Fruit fly (Drosophila melanogaster) whole organism, wandering third instar larva: ENCODE data around the gene CG46308.

Experiments
- Abd-B ChIP-seq: fragments of >200 bp; optimal IDR thresholded peaks from 2 replicates; lab custom pipeline; 2017; ENCODE audit warnings: missing biosample characterization, missing genetic modification characterization
- CG9705 ChIP-seq: fragments of 200-800 bp; sonication (Bioruptor generic); optimal IDR thresholded peaks from 2 replicates; lab custom pipeline; 2018; ENCODE audit warnings: missing biosample characterization, mild to moderate bottlenecking, missing genetic modification characterization
- CrebA ChIP-seq: fragments of 200-800 bp; sonication (Bioruptor generic); optimal IDR thresholded peaks from 2 replicates; lab custom pipeline; 2016; ENCODE audit warnings: missing biosample characterization, mild to moderate bottlenecking, missing genetic modification characterization, borderline replicate concordance
- Dif ChIP-seq: fragments of 200-275, 200-300 bp; sonication (Bioruptor generic); optimal IDR thresholded peaks from 2 replicates; lab custom pipeline; 2018; ENCODE audit warnings: missing biosample characterization, missing genetic modification characterization; ENCODE audit not compliant: partially characterized antibody
- GATAd ChIP-seq: sonication (Bioruptor generic); optimal IDR thresholded peaks from 2 replicates; lab custom pipeline; 2016; ENCODE audit warnings: missing biosample characterization, missing genetic modification characterization
- HLH106 ChIP-seq: fragments of 200-800 bp; optimal IDR thresholded peaks from 3 replicates; lab custom pipeline; 2019; ENCODE audit warnings: missing biosample characterization, mild to moderate bottlenecking, missing genetic modification characterization, moderate library complexity
- Hnf4 ChIP-seq: fragments of 200-800 bp; sonication (Bioruptor generic); optimal IDR thresholded peaks from 2 replicates; lab custom pipeline; 2016; ENCODE audit warnings: missing biosample characterization, mild to moderate bottlenecking, missing genetic modification characterization
- Hr83 ChIP-seq: fragments of 200-300 bp; sonication (Bioruptor generic); optimal IDR thresholded peaks from 2 replicates; lab custom pipeline; 2016; ENCODE audit warnings: missing biosample characterization, mild to moderate bottlenecking, missing genetic modification characterization, moderate library complexity; ENCODE audit not compliant: poor library complexity, severe bottlenecking
- Jra ChIP-seq: sonication (Bioruptor generic); optimal IDR thresholded peaks from 2 replicates; lab custom pipeline; 2016; ENCODE audit warnings: missing biosample characterization, missing genetic modification characterization
- Rel ChIP-seq, 2 experiments: fragments of 200-800 bp; sonication (Bioruptor generic) in 1 of 2; optimal IDR thresholded peaks; 2 replicates in 1 of 2; 3 replicates in 1 of 2; lab custom pipeline; 2016 to 2019; ENCODE audit warnings: mild to moderate bottlenecking in 2 of 2, missing biosample characterization in 2 of 2, missing genetic modification characterization in 2 of 2, moderate library complexity in 1 of 2
- Sp1 ChIP-seq: fragments of 200-800 bp; sonication (Bioruptor generic); optimal IDR thresholded peaks from 3 replicates; lab custom pipeline; 2019; ENCODE audit warnings: missing biosample characterization, mild to moderate bottlenecking, missing genetic modification characterization, moderate library complexity
- Vsx2 ChIP-seq: fragments of 200-300, 225-300 bp; sonication (Bioruptor generic); optimal IDR thresholded peaks from 2 replicates; lab custom pipeline; 2018; ENCODE audit warnings: missing biosample characterization, missing genetic modification characterization; ENCODE audit not compliant: partially characterized antibody
- br ChIP-seq: fragments of 200-800 bp; sonication (Bioruptor generic); optimal IDR thresholded peaks from 2 replicates; lab custom pipeline; 2016; ENCODE audit warnings: missing biosample characterization, missing genetic modification characterization
- dl ChIP-seq, 2 experiments: fragments of 175-275, 200-275 bp in 1 of 2; fragments of 200-275 bp in 1 of 2; sonication (Bioruptor generic); optimal IDR thresholded peaks; lab custom pipeline; 2018; ENCODE audit warnings: mild to moderate bottlenecking in 2 of 2, missing biosample characterization in 2 of 2, missing genetic modification characterization in 2 of 2, moderate library complexity in 2 of 2; ENCODE audit not compliant: partially characterized antibody in 2 of 2, insufficient read depth in 1 of 2
- dmrt93B ChIP-seq: fragments of 200-800 bp; sonication (Bioruptor generic); optimal IDR thresholded peaks from 2 replicates; lab custom pipeline; 2018; ENCODE audit warnings: missing biosample characterization, mild to moderate bottlenecking, missing genetic modification characterization
- ey ChIP-seq: fragments of 200-800 bp; sonication (Bioruptor generic); optimal IDR thresholded peaks from 2 replicates; lab custom pipeline; 2016; ENCODE audit warnings: missing biosample characterization, missing genetic modification characterization
- foxo ChIP-seq, 2 experiments: fragments of 200-800 bp; sonication (Bioruptor generic); optimal IDR thresholded peaks; 2 replicates in 1 of 2; 3 replicates in 1 of 2; lab custom pipeline; 2016 to 2017; ENCODE audit warnings: missing biosample characterization in 2 of 2, missing genetic modification characterization in 2 of 2
- h ChIP-seq: fragments of 200-800 bp; sonication (Bioruptor generic); optimal IDR thresholded peaks from 3 replicates; lab custom pipeline; 2016; ENCODE audit warnings: missing biosample characterization, mild to moderate bottlenecking, missing genetic modification characterization
- jim ChIP-seq: fragments of 175-275, 200-325 bp; sonication (Bioruptor generic); optimal IDR thresholded peaks from 2 replicates; lab custom pipeline; 2016; ENCODE audit warnings: missing biosample characterization, mild to moderate bottlenecking, missing genetic modification characterization
- lola ChIP-seq: fragments of >200 bp; optimal IDR thresholded peaks from 2 replicates; lab custom pipeline; 2017; ENCODE audit warnings: missing biosample characterization, missing genetic modification characterization
- psq ChIP-seq: fragments of 200-800 bp; sonication (Bioruptor generic); optimal IDR thresholded peaks from 3 replicates; lab custom pipeline; 2017; ENCODE audit warnings: missing biosample characterization, mild to moderate bottlenecking, missing genetic modification characterization, moderate library complexity
- rgr ChIP-seq: fragments of 200-800 bp; sonication (Bioruptor generic); optimal IDR thresholded peaks from 3 replicates; lab custom pipeline; 2016; ENCODE audit warnings: missing biosample characterization, mild to moderate bottlenecking, missing genetic modification characterization
- sage ChIP-seq: fragments of 200-800 bp; sonication (Bioruptor generic); optimal IDR thresholded peaks from 2 replicates; lab custom pipeline; 2016; ENCODE audit warnings: missing biosample characterization, mild to moderate bottlenecking, missing genetic modification characterization
- sv ChIP-seq: fragments of 200-800 bp; sonication (Bioruptor generic); optimal IDR thresholded peaks from 3 replicates; lab custom pipeline; 2016; ENCODE audit warnings: missing biosample characterization, missing genetic modification characterization
- tai ChIP-seq: sonication (Bioruptor generic); optimal IDR thresholded peaks from 2 replicates; lab custom pipeline; 2016; ENCODE audit warnings: missing biosample characterization, missing genetic modification characterization
- woc ChIP-seq: sonication (Bioruptor generic); optimal IDR thresholded peaks from 2 replicates; lab custom pipeline; 2016; ENCODE audit warnings: missing biosample characterization, mild to moderate bottlenecking, missing genetic modification characterization

The CG46308 gene

DNA sequence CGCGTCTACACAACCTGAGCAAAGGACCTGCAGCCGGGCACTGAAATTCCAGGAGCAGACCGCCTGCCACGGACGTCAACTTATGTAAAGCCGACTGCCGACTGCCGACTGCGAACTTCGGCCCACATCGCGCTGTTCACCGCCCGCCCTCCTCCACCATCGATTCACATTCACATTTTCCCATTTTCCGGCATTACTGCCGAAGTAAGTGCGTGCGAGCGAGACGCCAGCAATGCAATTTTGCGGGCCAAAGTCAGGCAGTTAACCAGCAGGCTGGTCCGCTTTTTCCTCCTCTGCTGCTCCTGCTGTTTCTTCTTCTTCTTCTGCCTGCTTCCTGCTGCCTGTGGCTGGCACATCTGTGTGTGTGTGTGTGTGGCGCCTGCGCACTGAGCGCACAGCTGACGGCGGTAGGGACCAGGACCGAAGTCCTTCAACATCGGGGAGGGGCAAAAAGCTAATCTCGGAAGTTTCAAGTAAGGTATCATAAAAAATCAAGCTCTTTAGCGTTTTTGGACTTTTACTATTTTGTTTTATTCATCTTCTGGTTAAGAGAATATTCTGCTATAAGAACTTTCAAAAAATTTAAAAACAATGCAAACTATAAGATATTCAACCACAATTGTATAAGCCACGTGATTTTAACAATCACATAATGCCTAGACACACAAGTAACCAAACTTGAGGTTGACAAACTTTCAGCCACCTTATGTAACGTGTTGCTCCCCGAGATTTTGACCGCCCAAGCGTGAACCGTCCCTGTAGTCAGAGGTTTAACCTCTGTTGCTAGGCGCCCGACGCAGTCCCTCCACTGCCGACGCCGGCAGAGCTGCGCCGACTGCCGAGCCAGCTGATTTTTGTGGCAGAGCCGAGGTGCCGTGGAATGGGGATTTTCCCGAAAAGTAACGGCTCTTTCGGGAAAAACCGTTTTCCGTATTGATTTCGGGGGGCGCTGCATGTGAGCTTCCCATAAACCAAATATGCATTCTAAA, 86.5 kb downstream of the CG46308 start (continued):
- peak; percentile 53 for TF ChIP-seq tai
- peak; percentile 73 for TF ChIP-seq woc
- no peak for TF ChIP-seq sage (GFP tag; lab: Kevin White, UChicago)
- TF ChIP-seq lola (GFP tag; lab: Kevin White, UChicago), result no peak
- TF ChIP-seq Abd-B (GFP tag; lab: Kevin White, UChicago), result no peak
- peak; percentile 26 for TF ChIP-seq sv
- peak; percentile 78 for TF ChIP-seq dmrt93B (GFP tag; lab: Kevin White, UChicago)
- TF ChIP-seq HLH106 (tag; lab: Kevin White, UChicago), result peak; percentile 74
- TF ChIP-seq, all 38 proteins: peak for 18

DNA sequence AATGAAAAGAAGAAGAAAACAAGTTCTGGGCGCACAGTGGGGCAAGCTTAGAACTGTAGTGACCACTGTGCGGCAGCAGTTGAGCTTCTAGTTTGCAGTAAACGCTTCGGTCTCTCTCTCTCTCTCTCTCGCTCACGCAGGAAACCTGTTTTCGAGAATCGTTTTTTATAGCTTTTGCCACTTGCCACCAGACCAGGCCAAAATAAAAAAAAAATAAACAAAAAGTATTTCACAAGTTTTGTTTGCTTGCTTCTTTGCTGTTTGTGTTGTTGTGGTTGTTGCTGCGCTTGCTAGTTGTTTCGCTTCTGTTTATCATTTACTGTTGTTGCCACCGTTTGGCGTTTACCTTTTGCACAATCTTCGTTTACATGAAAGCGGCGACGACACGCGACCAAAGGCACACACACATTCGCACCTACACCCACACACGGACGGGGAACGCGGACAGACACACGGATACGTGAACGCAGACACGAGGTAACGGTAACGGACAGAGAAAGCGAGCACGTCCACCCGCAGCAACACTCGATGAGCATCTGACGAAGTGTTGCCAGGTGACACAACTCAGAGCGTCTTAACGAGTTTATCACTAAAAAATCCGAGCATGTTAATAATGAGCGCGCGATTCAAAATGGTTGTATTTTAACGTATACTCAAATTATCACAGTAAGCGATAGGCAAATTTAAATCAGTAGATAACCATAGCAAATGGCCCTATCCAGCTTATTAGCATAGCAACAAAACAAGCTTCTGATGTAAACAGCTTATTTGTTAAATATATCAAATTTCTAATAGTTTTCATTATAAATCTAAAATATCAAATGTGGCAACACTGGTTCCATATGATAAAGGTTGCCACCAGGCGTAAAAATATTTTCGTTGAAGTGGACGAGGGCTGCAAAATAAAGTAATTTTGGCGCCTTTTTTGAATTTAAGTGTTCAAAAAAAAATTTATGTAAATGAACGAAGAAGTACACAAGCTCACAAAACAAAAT, 87.5 kb downstream of the CG46308 start, which contains the start of gene B4:
Gene B4 (minus strand): TSS at position 543 of the 995 bp plus-strand sequence.
- TF ChIP-seq lola (GFP tag; lab: Kevin White, UChicago), result no peak
- peak; percentile 30 for TF ChIP-seq Sp1 (GFP tag; lab: Kevin White, UChicago)
- no peak for TF ChIP-seq Rel (GFP tag; optimal IDR thresholded peaks at IDR 0.05; lab: Kevin White, UChicago)
- TF ChIP-seq Rel (tag; optimal IDR thresholded peaks at IDR 0.05; lab: Kevin White, UChicago), result peak; percentile 20
- peak; percentile 87 for TF ChIP-seq Hr83 (GFP tag; lab: Kevin White, UChicago)
- TF ChIP-seq br (GFP tag; lab: Kevin White, UChicago), result peak; percentile 20
- peak; percentile 72 for TF ChIP-seq jim (GFP tag; lab: Kevin White, UChicago)
- TF ChIP-seq GATAd, result no peak
- peak; percentile 93 for TF ChIP-seq h (GFP tag; lab: Kevin White, UChicago)
- peak in 1 of 2 experiments; percentile 1 for TF ChIP-seq foxo (GFP tag; optimal IDR thresholded peaks at IDR 0.05; lab: Kevin White, UChicago)
- TF ChIP-seq Jra (GFP tag; lab: Kevin White, UChicago), result peak; percentile 70
- TF ChIP-seq Vsx2 (GFP tag; lab: Kevin White, UChicago), result peak; percentile 61
- peak; percentile 46 for TF ChIP-seq tai
- TF ChIP-seq rgr (GFP tag; lab: Kevin White, UChicago), result peak; percentile 56
- peak; percentile 54 for TF ChIP-seq psq (GFP tag; lab: Kevin White, UChicago)
- TF ChIP-seq dl (GFP tag; optimal IDR thresholded peaks at IDR 0.05; lab: Kevin White, UChicago; ENCODE audit: insufficient read depth in 1 of 2, partially characterized antibody in 2 of 2), result peak; percentile 32 to 36
- TF ChIP-seq CG9705, result no peak
- no peak for TF ChIP-seq CrebA (GFP tag; lab: Kevin White, UChicago)
- peak; percentile 7 for TF ChIP-seq ey (GFP tag; lab: Kevin White, UChicago)
- no peak for TF ChIP-seq Abd-B (GFP tag; lab: Kevin White, UChicago)
- TF ChIP-seq Dif (GFP tag; lab: Kevin White, UChicago), result peak; percentile 81
- TF ChIP-seq sv, result peak; percentile 16
- TF ChIP-seq Hnf4 (GFP tag; lab: Kevin White, UChicago), result peak; percentile 42
